Worm (Caenorhabditis elegans) whole organism, L4 larva: Measurements from ENCODE around the gene M04B2.6.

Experiments
- D1046.2 ChIP-seq: fragments of 200-800 bp; sonication (Bioruptor generic); IDR thresholded peaks from 2 replicates; pipeline ENCODE4 v1.3.6; 2022; ENCODE audit warnings: missing genetic modification characterization, missing compliant biosample characterization
- F10B5.3 ChIP-seq: sonication (generic microtip); optimal IDR thresholded peaks from 2 replicates; lab custom pipeline; 2016; ENCODE audit warnings: mild to moderate bottlenecking, missing genetic modification characterization, missing compliant biosample characterization
- R02D3.7 ChIP-seq: fragments of 150-350 bp; sonication (generic microtip); optimal IDR thresholded peaks from 3 replicates; lab custom pipeline; 2014; ENCODE audit warnings: missing biosample characterization, missing genetic modification characterization
- T26A8.4 ChIP-seq: fragments of 200-800 bp; sonication (Bioruptor generic); IDR thresholded peaks from 2 replicates; pipeline ENCODE4 v1.3.6; 2022; ENCODE audit warnings: missing genetic modification characterization, missing compliant biosample characterization
- Y105C5A.15 ChIP-seq: fragments of 200-800 bp; sonication (Bioruptor generic); IDR thresholded peaks from 2 replicates; pipeline ENCODE4 v1.3.6; 2022; ENCODE audit warnings: missing genetic modification characterization, missing compliant biosample characterization
- Y48G9A.11 ChIP-seq: fragments of 200-800 bp; sonication (Bioruptor generic); IDR thresholded peaks from 2 replicates; pipeline ENCODE4 v1.3.6; 2022; ENCODE audit warnings: missing genetic modification reagents, missing genetic modification characterization, missing compliant biosample characterization
- ceh-62 ChIP-seq: sonication (generic microtip); optimal IDR thresholded peaks from 2 replicates; lab custom pipeline; 2017; ENCODE audit warnings: missing biosample characterization, missing genetic modification characterization
- ces-1 ChIP-seq: fragments of 150-350 bp; sonication (generic microtip); optimal IDR thresholded peaks from 4 replicates; lab custom pipeline; 2014; ENCODE audit warnings: missing biosample characterization, missing genetic modification reagents, missing genetic modification characterization
- cey-2 ChIP-seq: sonication (generic microtip); optimal IDR thresholded peaks from 3 replicates; lab custom pipeline; 2017; ENCODE audit warnings: missing genetic modification characterization, mild to moderate bottlenecking, missing compliant biosample characterization, antibody characterized with exemption, borderline replicate concordance; ENCODE audit not compliant: insufficient read depth
- ctbp-1 ChIP-seq: fragments of 200-800 bp; sonication (Bioruptor generic); IDR thresholded peaks from 2 replicates; pipeline ENCODE4 v1.3.6; 2022; ENCODE audit warnings: missing genetic modification reagents, missing genetic modification characterization, missing compliant biosample characterization
- daf-19 ChIP-seq: fragments of 200-800 bp; sonication (Bioruptor generic); conservative IDR thresholded peaks from 2 replicates; pipeline ENCODE4 v1.3.6; 2022; ENCODE audit warnings: missing genetic modification characterization, missing compliant biosample characterization
- dmd-6 ChIP-seq: fragments of 200-800 bp; sonication (Bioruptor generic); IDR thresholded peaks from 2 replicates; pipeline ENCODE4 v1.3.6; 2022; ENCODE audit warnings: missing genetic modification reagents, missing genetic modification characterization, missing compliant biosample characterization
- dpl-1 ChIP-seq: fragments of 150-350 bp; optimal IDR thresholded peaks from 2 replicates; lab custom pipeline; 2014; ENCODE audit warnings: missing biosample characterization, missing genetic modification reagents, missing genetic modification characterization
- duxl-1 ChIP-seq: sonication (generic microtip); optimal IDR thresholded peaks from 2 replicates; lab custom pipeline; 2016; ENCODE audit warnings: mild to moderate bottlenecking, missing genetic modification characterization, moderate library complexity, missing compliant biosample characterization; ENCODE audit not compliant: poor library complexity
- egl-43 ChIP-seq: fragments of 200-800 bp; sonication (Bioruptor generic); IDR thresholded peaks from 2 replicates; pipeline ENCODE4 v1.3.6; 2022; ENCODE audit warnings: missing genetic modification reagents, missing genetic modification characterization, missing compliant biosample characterization
- fos-1 ChIP-seq: fragments of 150-350 bp; optimal IDR thresholded peaks from 2 replicates; lab custom pipeline; 2014; ENCODE audit warnings: missing biosample characterization, missing genetic modification characterization
- gei-8 ChIP-seq: fragments of 200-800 bp; sonication (Bioruptor generic); optimal IDR thresholded peaks from 2 replicates; lab custom pipeline; 2018; ENCODE audit warnings: mild to moderate bottlenecking, missing genetic modification characterization, missing compliant biosample characterization
- hlh-11 ChIP-seq: fragments of 200-800 bp; sonication (Bioruptor generic); optimal IDR thresholded peaks from 2 replicates; lab custom pipeline; 2018; ENCODE audit warnings: mild to moderate bottlenecking, missing genetic modification characterization, missing compliant biosample characterization
- lin-15B ChIP-seq: fragments of 150-350 bp; sonication (generic microtip); optimal IDR thresholded peaks from 3 replicates; lab custom pipeline; 2014; ENCODE audit warnings: missing biosample characterization, missing genetic modification characterization
- lin-29 ChIP-seq: fragments of 200-800 bp; sonication (Bioruptor generic); IDR thresholded peaks from 2 replicates; pipeline ENCODE4 v1.3.6; 2022; ENCODE audit warnings: missing genetic modification reagents, missing genetic modification characterization, missing compliant biosample characterization
- lin-38 ChIP-seq: fragments of 200-800 bp; sonication (Bioruptor generic); IDR thresholded peaks from 2 replicates; pipeline ENCODE4 v1.3.6; 2022; ENCODE audit warnings: missing genetic modification reagents, missing genetic modification characterization, missing compliant biosample characterization
- lir-3 ChIP-seq: sonication (generic microtip); optimal IDR thresholded peaks from 2 replicates; lab custom pipeline; 2016; ENCODE audit warnings: mild to moderate bottlenecking, missing genetic modification characterization, missing compliant biosample characterization
- madf-5 ChIP-seq, 2 experiments: fragments of 200-800 bp; sonication (Bioruptor generic); IDR thresholded peaks; 2 replicates each; pipeline ENCODE4 v1.3.6; 2022; ENCODE audit warnings: missing compliant biosample characterization in 2 of 2, missing genetic modification characterization in 2 of 2
- madf-9 ChIP-seq: fragments of 200-800 bp; sonication (Bioruptor generic); conservative IDR thresholded peaks from 2 replicates; pipeline ENCODE4 v1.3.6; 2022; ENCODE audit warnings: missing genetic modification reagents, missing genetic modification characterization, missing compliant biosample characterization
- mdl-1 ChIP-seq, 2 experiments: fragments of 150-350 bp in 1 of 2; sonication (generic microtip) in 1 of 2; optimal IDR thresholded peaks; 2 replicates each; lab custom pipeline; 2014 to 2017; ENCODE audit warnings: missing biosample characterization in 2 of 2, missing genetic modification characterization in 2 of 2
- mdt-29 ChIP-seq: fragments of 200-800 bp; sonication (Bioruptor generic); IDR thresholded peaks from 2 replicates; pipeline ENCODE4 v1.3.6; 2022; ENCODE audit warnings: missing genetic modification reagents, missing genetic modification characterization, missing compliant biosample characterization
- mes-2 ChIP-seq: sonication (generic microtip); optimal IDR thresholded peaks from 2 replicates; lab custom pipeline; 2016; ENCODE audit warnings: missing genotype, mild to moderate bottlenecking, missing genetic modification characterization, missing compliant biosample characterization; ENCODE audit not compliant: poor library complexity, severe bottlenecking
- mxl-3 ChIP-seq: fragments of 200-800 bp; sonication (Bioruptor generic); optimal IDR thresholded peaks from 2 replicates; lab custom pipeline; 2018; ENCODE audit warnings: mild to moderate bottlenecking, missing genetic modification characterization, missing compliant biosample characterization
- nhr-102 ChIP-seq: sonication (generic microtip); optimal IDR thresholded peaks from 2 replicates; lab custom pipeline; 2016; ENCODE audit warnings: mild to moderate bottlenecking, missing genetic modification characterization, moderate library complexity, missing compliant biosample characterization
- nhr-11 ChIP-seq: fragments of 150-350 bp; optimal IDR thresholded peaks from 2 replicates; lab custom pipeline; 2014; ENCODE audit warnings: missing biosample characterization, missing genetic modification characterization
- nhr-48 ChIP-seq: sonication (generic microtip); optimal IDR thresholded peaks from 2 replicates; lab custom pipeline; 2016; ENCODE audit warnings: mild to moderate bottlenecking, missing genetic modification characterization, missing compliant biosample characterization
- nhr-76 ChIP-seq: fragments of 150-350 bp; optimal IDR thresholded peaks from 2 replicates; lab custom pipeline; 2014; ENCODE audit warnings: missing biosample characterization, missing genetic modification characterization
- nhr-77 ChIP-seq: fragments of 150-350 bp; optimal IDR thresholded peaks from 2 replicates; lab custom pipeline; 2014; ENCODE audit warnings: missing biosample characterization, missing genetic modification characterization
- pha-4 ChIP-seq, 2 experiments: fragments of 150-350 bp in 1 of 2; fragments of 200-800 bp in 1 of 2; sonication (Bioruptor generic) in 1 of 2; IDR thresholded peaks in 1 of 2; optimal IDR thresholded peaks in 1 of 2; 2 replicates each; pipeline versions ENCODE4 v1.3.6 to Lab custom; 2014 to 2022; ENCODE audit warnings: missing genetic modification characterization in 2 of 2, missing genetic modification reagents in 2 of 2, missing biosample characterization in 1 of 2, missing compliant biosample characterization in 1 of 2
- php-3 ChIP-seq: fragments of 200-800 bp; sonication (Bioruptor generic); IDR thresholded peaks from 2 replicates; pipeline ENCODE4 v1.3.6; 2022; ENCODE audit warnings: missing genetic modification reagents, missing genetic modification characterization, missing compliant biosample characterization
- pqm-1 ChIP-seq: sonication (generic microtip); optimal IDR thresholded peaks from 2 replicates; lab custom pipeline; 2017; ENCODE audit warnings: missing biosample characterization, missing genetic modification characterization
- rbr-2 ChIP-seq: sonication (generic microtip); optimal IDR thresholded peaks from 2 replicates; lab custom pipeline; 2016; ENCODE audit warnings: missing genotype, missing genetic modification characterization, missing compliant biosample characterization
- sdz-12 ChIP-seq: fragments of 200-800 bp; sonication (Bioruptor generic); optimal IDR thresholded peaks from 2 replicates; lab custom pipeline; 2018; ENCODE audit warnings: mild to moderate bottlenecking, missing genetic modification characterization, missing compliant biosample characterization
- skn-1 ChIP-seq: fragments of 150-350 bp; optimal IDR thresholded peaks from 2 replicates; lab custom pipeline; 2014; ENCODE audit warnings: missing biosample characterization, missing genetic modification characterization
- snpc-1.2 ChIP-seq: fragments of 200-800 bp; sonication (Bioruptor generic); IDR thresholded peaks from 2 replicates; pipeline ENCODE4 v1.3.6; 2022; ENCODE audit warnings: missing genetic modification reagents, missing genetic modification characterization, missing compliant biosample characterization
- spr-1 ChIP-seq: sonication (generic microtip); optimal IDR thresholded peaks from 2 replicates; lab custom pipeline; 2016; ENCODE audit warnings: mild to moderate bottlenecking, missing genetic modification characterization, missing compliant biosample characterization
- tra-1 ChIP-seq: fragments of 200-800 bp; sonication (Bioruptor generic); IDR thresholded peaks from 2 replicates; pipeline ENCODE4 v1.3.6; 2022; ENCODE audit warnings: missing genetic modification reagents, missing genetic modification characterization, missing compliant biosample characterization
- unc-62 ChIP-seq, 3 experiments: fragments of 150-350 bp in 1 of 3; sonication (generic microtip); optimal IDR thresholded peaks in 2 of 3; peaks in 1 of 3; 1 replicate in 1 of 3; 2 replicates in 2 of 3; lab custom pipeline; 2014 to 2017; ENCODE audit warnings: missing biosample characterization in 3 of 3, missing genetic modification characterization in 3 of 3, missing genetic modification reagents in 3 of 3, missing genotype in 1 of 3
- vab-7 ChIP-seq: fragments of 200-800 bp; sonication (Bioruptor generic); IDR thresholded peaks from 2 replicates; pipeline ENCODE4 v1.3.6; 2022; ENCODE audit warnings: missing genetic modification reagents, missing genetic modification characterization, missing compliant biosample characterization
- zag-1 ChIP-seq: fragments of 150-350 bp; optimal IDR thresholded peaks from 2 replicates; lab custom pipeline; 2014; ENCODE audit warnings: missing biosample characterization, missing genetic modification characterization
- zfp-3 ChIP-seq: fragments of 200-800 bp; sonication (Bioruptor generic); conservative IDR thresholded peaks from 2 replicates; pipeline ENCODE4 v1.3.6; 2022; ENCODE audit warnings: missing genetic modification reagents, missing genetic modification characterization, missing compliant biosample characterization
- ztf-11 ChIP-seq: fragments of 150-350 bp; optimal IDR thresholded peaks from 2 replicates; lab custom pipeline; 2014; ENCODE audit warnings: missing biosample characterization, missing genetic modification characterization

Gene M04B2.6

DNA sequence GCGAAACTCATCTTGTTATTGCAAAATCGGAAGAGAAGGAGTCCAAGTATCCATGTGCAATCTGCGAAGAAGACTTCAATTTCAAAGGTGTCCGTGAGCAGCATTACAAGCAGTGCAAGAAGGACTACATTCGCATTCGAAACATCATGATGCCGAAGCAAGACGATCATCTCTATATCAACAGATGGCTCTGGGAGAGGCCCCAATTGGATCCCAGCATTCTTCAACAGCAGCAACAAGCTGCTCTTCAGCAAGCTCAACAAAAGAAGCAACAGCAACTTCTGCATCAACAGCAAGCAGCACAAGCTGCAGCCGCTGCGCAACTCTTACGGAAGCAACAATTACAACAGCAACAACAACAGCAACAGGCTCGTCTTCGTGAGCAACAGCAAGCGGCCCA is 15.6 kb upstream of the M04B2.6 start:
- TF ChIP-seq egl-43 (0 out of 2 replicates have a peak, but pooled peaks have one; percentile 2), D1046.2 (GFP tag; lab: Robert Waterston, UW) (no peak), dmd-6 (GFP tag; lab: Robert Waterston, UW) (no peak), zag-1 (tag; lab: Kevin White, UChicago) (no peak)

DNA sequence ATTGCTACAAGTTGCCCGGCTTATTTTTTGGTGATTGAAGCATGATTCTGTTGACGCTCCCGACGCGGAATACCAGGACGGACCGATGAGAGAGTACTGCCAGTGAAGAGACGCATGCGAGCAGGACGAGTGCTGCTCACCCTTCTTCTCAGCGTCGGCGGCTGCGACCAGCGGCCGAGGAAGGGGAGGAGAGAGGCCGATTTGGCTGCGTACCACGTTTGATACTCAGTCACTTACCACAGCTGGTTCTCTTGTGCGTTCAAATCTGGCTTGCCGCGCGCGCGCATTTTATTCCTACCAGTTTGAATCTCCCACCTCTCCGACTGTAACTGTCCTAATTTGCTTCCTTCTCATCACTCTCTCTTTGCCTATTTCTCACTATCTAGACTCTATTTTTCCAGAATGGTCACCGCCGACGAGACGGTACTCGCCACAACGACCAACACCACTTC is 13.7 kb upstream of the M04B2.6 start, which contains the start of gene mep-1:
Gene mep-1, plus strand, starts transcription at position 402 of the 452 bp plus-strand sequence.
- TF ChIP-seq lin-29 (GFP tag; lab: Robert Waterston, UW) (no peak), madf-5 (GFP tag; IDR thresholded peaks at IDR 0.05; lab: Robert Waterston, UW) (no peak), lin-38 (peak; percentile 66), zfp-3 (GFP tag; lab: Robert Waterston, UW) (no peak), rbr-2 (tag; lab: Kevin White, UChicago) (peak; percentile 82), mes-2 (tag; lab: Kevin White, UChicago) (peak; percentile 66), mxl-3 (peak; percentile 37), lin-15B (no peak), hlh-11 (tag; lab: Kevin White, UChicago) (peak; percentile 86), nhr-102 (tag; lab: Kevin White, UChicago) (no peak), zag-1 (tag; lab: Kevin White, UChicago) (no peak), madf-9 (GFP tag; lab: Robert Waterston, UW) (peak; percentile 49; the same call in 1 of the 2 replicates), ceh-62 (tag; lab: Kevin White, UChicago) (no peak), nhr-77 (peak; percentile 12), nhr-76 (tag; lab: Kevin White, UChicago) (no peak), skn-1 (no peak), ces-1 (GFP tag; lab: Kevin White, UChicago) (no peak), gei-8 (GFP tag; lab: Kevin White, UChicago) (no peak), sdz-12 (no peak), pqm-1 (tag; lab: Kevin White, UChicago) (no peak), Y105C5A.15 (GFP tag; lab: Robert Waterston, UW) (no peak), daf-19 (GFP tag; lab: Robert Waterston, UW) (no peak), duxl-1 (peak; percentile 33), T26A8.4 (GFP tag; lab: Robert Waterston, UW) (peak; percentile 57), vab-7 (GFP tag; lab: Robert Waterston, UW) (0 out of 2 replicates have a peak, but pooled peaks have one; percentile 55), nhr-48 (tag; lab: Kevin White, UChicago) (no peak), snpc-1.2 (GFP tag; lab: Robert Waterston, UW) (no peak), Y48G9A.11 (GFP tag; lab: Robert Waterston, UW) (no peak), ztf-11 (no peak), spr-1 (tag; lab: Kevin White, UChicago) (no peak), nhr-11 (tag; lab: Kevin White, UChicago) (peak; percentile 73), dpl-1 (GFP tag; lab: Kevin White, UChicago) (peak; percentile 65), egl-43 (peak; percentile 67), R02D3.7 (tag; lab: Kevin White, UChicago) (peak; percentile 5), D1046.2 (GFP tag; lab: Robert Waterston, UW) (0 out of 2 replicates have a peak, but pooled peaks have one; percentile 66), lir-3 (tag; lab: Kevin White, UChicago) (peak; percentile 71), cey-2 (tag; lab: Kevin White, UChicago) (no peak), fos-1 (no peak), ctbp-1 (peak; percentile 63), mdt-29 (GFP tag; lab: Robert Waterston, UW) (no peak), tra-1 (GFP tag; lab: Robert Waterston, UW) (no peak), mdl-1 (tag; optimal IDR thresholded peaks at IDR 0.05; lab: Kevin White, UChicago) (peak in 1 of 2 experiments; percentile 73), php-3 (GFP tag; lab: Robert Waterston, UW) (no peak), pha-4 (GFP tag; IDR thresholded peaks at IDR 0.05; lab: Robert Waterston, UW) (peak; percentile 58), pha-4 (tag; optimal IDR thresholded peaks at IDR 0.05; lab: Kevin White, UChicago) (no peak), unc-62 (GFP tag; optimal IDR thresholded peaks at IDR 0.05 in 1 of 2; lab: Kevin White, UChicago) (no peak), unc-62 (tag; optimal IDR thresholded peaks at IDR 0.05; lab: Kevin White, UChicago) (no peak), F10B5.3 (tag; lab: Kevin White, UChicago) (peak; percentile 15)
